Fruit fly (Drosophila melanogaster): ENCODE measurements around the gene Nup98-96.

DNA sequence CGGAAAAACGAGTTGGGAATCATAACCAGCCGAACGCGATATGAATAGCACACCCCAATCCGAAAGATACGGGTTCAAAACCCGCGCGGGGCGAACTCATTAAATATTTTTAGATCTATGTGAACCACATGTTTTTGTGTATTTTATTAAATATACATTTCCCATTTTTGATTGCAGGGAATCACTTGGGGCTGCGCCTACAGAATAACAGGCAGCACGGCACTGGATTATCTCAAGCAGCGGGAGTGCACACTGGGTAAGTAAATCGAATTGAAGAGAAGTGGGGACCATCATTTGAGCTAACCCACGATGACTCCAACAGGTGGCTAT is 51.0 kb downstream of the Nup98-96 start:
- TF ChIP-seq psq (optimal IDR thresholded peaks at IDR 0.05), result no peak
- TF ChIP-seq usp (GFP tag; optimal IDR thresholded peaks at IDR 0.05), result no peak

Measured in whole organism.